Worm (Caenorhabditis elegans) whole organism, L4/young adult: Measurements from ENCODE around the gene T22D1.3.

Experiments used
- W03F9.2 ChIP-seq: fragments of 150-350 bp; optimal IDR thresholded peaks from 2 replicates; lab custom pipeline; 2014; ENCODE audit warnings: missing biosample characterization, missing genetic modification characterization
- dao-5 ChIP-seq: sonication (generic microtip); optimal IDR thresholded peaks from 2 replicates; lab custom pipeline; 2016; ENCODE audit warnings: missing genotype, missing genetic modification characterization, moderate library complexity, missing compliant biosample characterization
- him-1 ChIP-seq: sonication (generic microtip); optimal IDR thresholded peaks from 2 replicates; lab custom pipeline; 2016; ENCODE audit warnings: missing genotype, missing genetic modification reagents, missing genetic modification characterization, missing compliant biosample characterization

DNA sequence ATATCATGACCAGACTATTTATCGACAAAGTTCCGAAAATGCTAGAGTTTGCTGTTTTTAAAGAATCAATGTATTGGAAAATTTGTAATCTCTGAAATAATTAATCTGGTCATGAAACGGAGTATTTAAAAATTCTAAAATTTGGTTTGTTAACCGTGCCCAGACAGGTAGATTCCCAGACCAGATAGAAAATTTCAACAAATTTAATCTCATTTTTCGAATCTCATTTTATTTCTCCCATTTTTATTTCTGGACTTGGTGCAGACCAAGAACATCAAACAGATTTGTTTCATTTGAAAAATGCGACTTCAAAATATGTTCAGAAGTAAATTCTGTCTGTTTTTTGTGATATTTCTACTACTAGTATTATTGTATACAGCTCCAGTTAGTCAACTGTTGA, 9.7 kb downstream of the T22D1.3 start, which contains the start of gene T22D1.1:
- no peak for TF ChIP-seq him-1
- TF ChIP-seq W03F9.2: no peak
- TF ChIP-seq dao-5 (tag; lab: Kevin White, UChicago): no peak
